Worm (Caenorhabditis elegans) whole organism, L3 larva: ENCODE measurements around the gene clc-1.

Source experiments
- aly-2 ChIP-seq: fragments of 150-350 bp; optimal IDR thresholded peaks from 2 replicates; lab custom pipeline; 2014; ENCODE audit warnings: missing biosample characterization, missing genetic modification characterization
- ama-1 ChIP-seq: fragments of 150-350 bp; optimal IDR thresholded peaks from 2 replicates; lab custom pipeline; 2018
- ceh-28 ChIP-seq: fragments of 150-350 bp; optimal IDR thresholded peaks from 2 replicates; lab custom pipeline; 2014; ENCODE audit warnings: missing biosample characterization, missing genetic modification reagents, missing genetic modification characterization
- daf-12 ChIP-seq: fragments of 150-350 bp; optimal IDR thresholded peaks from 2 replicates; lab custom pipeline; 2014; ENCODE audit warnings: missing biosample characterization, missing genetic modification reagents, missing genetic modification characterization
- lin-15B ChIP-seq: fragments of 150-350 bp; optimal IDR thresholded peaks from 2 replicates; lab custom pipeline; 2014; ENCODE audit warnings: missing biosample characterization, missing genetic modification characterization
- mml-1 ChIP-seq: fragments of 150-350 bp; sonication (generic microtip); optimal IDR thresholded peaks from 3 replicates; lab custom pipeline; 2014; ENCODE audit warnings: missing biosample characterization, missing genetic modification characterization
- nfya-1 ChIP-seq: sonication (generic microtip); optimal IDR thresholded peaks from 2 replicates; lab custom pipeline; 2017; ENCODE audit warnings: missing genetic modification characterization, mild to moderate bottlenecking, missing compliant biosample characterization, antibody characterized with exemption, moderate library complexity; ENCODE audit not compliant: insufficient read depth
- nhr-25 ChIP-seq: sonication (generic microtip); optimal IDR thresholded peaks from 2 replicates; lab custom pipeline; 2017; ENCODE audit warnings: missing biosample characterization, missing genetic modification characterization
- nhr-76 ChIP-seq: fragments of 150-350 bp; sonication (generic microtip); optimal IDR thresholded peaks from 5 replicates; lab custom pipeline; 2014; ENCODE audit warnings: missing biosample characterization, missing genetic modification characterization
- snpc-4 ChIP-seq: fragments of 150-350 bp; optimal IDR thresholded peaks from 2 replicates; lab custom pipeline; 2014; ENCODE audit warnings: missing biosample characterization, missing genetic modification characterization
- unc-39 ChIP-seq: sonication (generic microtip); optimal IDR thresholded peaks from 4 replicates; lab custom pipeline; 2017; ENCODE audit warnings: missing biosample characterization, missing genetic modification characterization

ce11 chrX:11042777-11043176 lies 4.5 kb upstream of the clc-1 start, which contains the start of gene C09F12.3:
- TF ChIP-seq ama-1, result no peak
- TF ChIP-seq lin-15B (tag; lab: Kevin White, UChicago), result no peak
- no peak for TF ChIP-seq nhr-25 (tag; lab: Kevin White, UChicago)
- no peak for TF ChIP-seq ceh-28 (tag; lab: Kevin White, UChicago)
- no peak for TF ChIP-seq aly-2
- TF ChIP-seq daf-12, result no peak
- no peak for TF ChIP-seq nhr-76 (tag; lab: Kevin White, UChicago)
- TF ChIP-seq snpc-4 (tag; lab: Kevin White, UChicago), result no peak
- no peak for TF ChIP-seq unc-39 (tag; lab: Kevin White, UChicago)
- TF ChIP-seq nfya-1, result no peak
- TF ChIP-seq mml-1, result no peak
